Fruit fly (Drosophila melanogaster) S2 (cell line): ENCODE results near the gene CG33500.

Source experiments
- CG8478 ChIP-seq: fragments of >200 bp; optimal IDR thresholded peaks from 2 replicates; lab custom pipeline; 2018
- CTCF ChIP-seq, 2 experiments: fragments of >200 bp; optimal IDR thresholded peaks; 2 replicates each; lab custom pipeline; 2018

CG33500 gene

dm6 chr3L:11508337-11508736 lies at the start of gene CG33500:
Gene CG33500, plus strand, starts transcription at chr3L:11508637.
- no peak for TF ChIP-seq CTCF (optimal IDR thresholded peaks at IDR 0.05; lab: Kevin White, UChicago)
- TF ChIP-seq CG8478 (lab: Kevin White, UChicago): no peak

dm6 chr3L:11465371-11465914 lies 43.0 kb upstream of the CG33500 start, which contains the start of gene Fum3:
Gene Fum3, minus strand, starts transcription at chr3L:11465864.
- TF ChIP-seq CTCF (optimal IDR thresholded peaks at IDR 0.05; lab: Kevin White, UChicago): no peak
- TF ChIP-seq CG8478 (lab: Kevin White, UChicago): no peak

DNA sequence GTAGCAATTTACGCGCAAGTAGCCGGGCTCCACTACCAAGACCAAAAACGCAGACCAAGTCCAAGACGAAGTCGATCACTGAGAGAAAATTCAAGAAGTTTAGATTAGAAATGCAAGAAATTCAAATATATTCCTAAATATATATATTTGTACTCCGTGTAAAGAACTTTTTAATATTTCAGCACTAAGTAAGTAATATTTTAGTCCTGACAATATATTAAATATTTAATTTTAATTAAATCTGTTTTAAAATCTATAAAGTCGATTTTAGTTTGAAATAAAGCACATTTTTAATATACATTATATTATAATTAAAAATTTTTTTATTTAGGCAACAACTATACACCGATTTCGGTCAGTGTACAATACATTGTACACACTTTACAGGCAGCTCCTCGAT lies 41.5 kb upstream of the CG33500 start:
- no peak for TF ChIP-seq CG8478 (lab: Kevin White, UChicago)
- no peak for TF ChIP-seq CTCF (optimal IDR thresholded peaks at IDR 0.05; lab: Kevin White, UChicago)

DNA sequence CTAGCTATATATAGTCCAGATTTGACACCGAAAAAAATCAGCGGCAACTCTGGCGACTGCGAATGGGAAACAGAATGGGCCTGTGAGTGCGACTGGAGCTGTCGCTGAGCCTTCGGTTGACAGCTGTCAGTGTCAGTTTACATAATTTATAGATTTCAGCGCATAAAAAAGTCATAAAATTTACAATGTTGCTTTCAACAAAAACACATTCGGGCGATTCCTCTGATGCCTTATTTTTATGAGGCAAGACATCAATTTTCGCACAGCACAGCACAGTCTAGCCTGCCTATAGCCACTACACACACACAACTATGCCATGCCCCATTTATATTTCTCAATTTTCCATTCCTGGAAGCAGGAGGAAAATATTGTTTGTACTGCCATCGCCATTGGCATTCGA lies 36.0 kb upstream of the CG33500 start:
- TF ChIP-seq CTCF (optimal IDR thresholded peaks at IDR 0.05; lab: Kevin White, UChicago) (no peak), CG8478 (lab: Kevin White, UChicago) (no peak)

DNA sequence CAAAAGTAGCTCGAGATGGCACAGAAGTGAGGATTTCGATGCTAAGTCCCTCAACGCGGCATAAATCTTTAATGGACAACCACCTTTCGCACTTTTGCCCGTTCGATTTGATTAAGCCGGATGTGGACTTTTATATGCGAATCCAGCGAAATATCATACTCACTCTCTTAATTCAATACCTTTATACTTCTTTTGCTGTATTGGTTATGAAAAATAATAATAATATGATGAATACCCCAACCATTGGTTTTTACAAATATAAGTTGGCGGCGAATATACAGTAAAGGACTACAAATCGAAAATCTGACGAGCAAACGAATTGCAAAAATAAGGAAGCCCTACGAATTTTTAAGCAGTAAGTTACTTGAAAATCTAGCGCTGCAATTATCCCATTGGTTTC lies 35.4 kb upstream of the CG33500 start, which contains the start of gene Vha16-3:
Gene Vha16-3, plus strand, starts transcription at position 301 of the 400 bp plus-strand sequence.
- TF ChIP-seq CTCF (optimal IDR thresholded peaks at IDR 0.05; lab: Kevin White, UChicago) (no peak), CG8478 (lab: Kevin White, UChicago) (no peak)

DNA sequence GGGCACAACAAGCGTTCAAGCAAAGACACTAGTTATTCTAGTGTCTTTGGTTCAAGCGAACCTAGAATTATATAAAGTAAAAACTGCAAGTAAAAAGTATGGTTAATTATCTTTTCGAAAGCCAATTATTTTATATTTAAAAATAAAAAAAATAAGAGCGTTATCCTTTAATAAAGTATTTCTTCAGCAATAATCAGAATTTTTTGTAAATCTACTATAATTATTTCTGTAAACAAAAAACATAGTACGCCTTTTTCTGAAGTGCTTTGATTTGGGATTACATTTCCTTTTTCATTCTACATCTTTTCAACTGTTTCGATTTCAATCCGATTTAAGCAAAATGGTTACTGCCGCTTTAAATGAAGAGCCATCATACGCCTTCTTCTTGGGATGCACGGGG lies 33.8 kb upstream of the CG33500 start, which contains the start of gene Vha16-2:
Gene Vha16-2, plus strand, starts transcription at position 301 of the 400 bp plus-strand sequence.
- TF ChIP-seq CTCF (optimal IDR thresholded peaks at IDR 0.05; lab: Kevin White, UChicago) (no peak), CG8478 (lab: Kevin White, UChicago) (no peak)

DNA sequence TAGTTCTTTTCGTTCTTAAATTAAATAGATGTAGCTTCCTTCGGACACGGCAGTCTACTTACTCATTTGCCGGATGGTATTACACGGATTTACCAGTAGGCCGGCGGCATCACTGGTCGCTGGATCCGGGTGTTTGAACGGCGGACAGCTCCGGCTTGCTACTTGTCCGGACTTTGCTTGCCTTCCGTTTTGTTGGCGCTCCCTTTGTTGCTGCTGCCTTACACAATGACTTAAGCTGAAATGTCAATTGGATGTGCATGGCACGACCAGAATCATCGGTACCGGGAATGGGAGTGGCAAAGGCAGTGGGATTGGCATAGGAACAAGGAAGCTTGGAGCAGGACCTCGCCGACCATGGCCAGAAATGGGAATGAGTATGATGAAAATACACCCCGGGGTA lies 28.1 kb upstream of the CG33500 start:
- TF ChIP-seq CTCF (optimal IDR thresholded peaks at IDR 0.05; lab: Kevin White, UChicago): no peak
- TF ChIP-seq CG8478 (lab: Kevin White, UChicago): no peak

dm6 chr3L:11483135-11483534 lies 25.3 kb upstream of the CG33500 start:
- TF ChIP-seq CG8478 (lab: Kevin White, UChicago) (no peak), CTCF (optimal IDR thresholded peaks at IDR 0.05; lab: Kevin White, UChicago) (no peak)

- no peak for TF ChIP-seq CTCF (optimal IDR thresholded peaks at IDR 0.05; lab: Kevin White, UChicago)
- no peak for TF ChIP-seq CG8478 (lab: Kevin White, UChicago)
Observed at dm6 chr3L:11484483-11484882, 24.0 kb upstream of the CG33500 start.

- TF ChIP-seq CG8478 (lab: Kevin White, UChicago): no peak
Observed at dm6 chr3L:11485956-11486609, 22.4 kb upstream of the CG33500 start.

dm6 chr3L:11487327-11487973 lies 21.0 kb upstream of the CG33500 start, which contains the start of gene chrb:
Gene chrb, plus strand, starts transcription at chr3L:11487550.
- no peak for TF ChIP-seq CTCF (optimal IDR thresholded peaks at IDR 0.05; lab: Kevin White, UChicago)
- no peak for TF ChIP-seq CG8478 (lab: Kevin White, UChicago)

DNA sequence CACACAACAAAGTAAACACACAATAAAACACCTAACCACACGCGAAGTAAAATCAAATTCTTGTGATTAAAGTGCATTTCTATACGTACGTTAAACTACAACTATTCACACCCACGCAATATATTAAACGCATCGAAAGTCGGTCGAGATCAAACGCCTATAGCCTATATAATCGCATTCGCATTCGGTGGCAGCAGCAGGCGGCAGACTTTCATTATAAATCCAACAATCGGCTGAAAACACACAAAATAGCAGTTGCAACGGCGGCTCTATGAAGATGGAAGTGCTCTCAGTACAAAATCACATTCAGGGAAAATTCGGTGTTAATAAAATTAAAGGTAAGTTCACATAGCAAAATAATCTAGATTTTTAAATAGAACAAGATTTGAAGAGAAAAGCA lies 20.2 kb upstream of the CG33500 start:
- TF ChIP-seq CG8478 (lab: Kevin White, UChicago) (no peak), CTCF (optimal IDR thresholded peaks at IDR 0.05; lab: Kevin White, UChicago) (no peak)

DNA sequence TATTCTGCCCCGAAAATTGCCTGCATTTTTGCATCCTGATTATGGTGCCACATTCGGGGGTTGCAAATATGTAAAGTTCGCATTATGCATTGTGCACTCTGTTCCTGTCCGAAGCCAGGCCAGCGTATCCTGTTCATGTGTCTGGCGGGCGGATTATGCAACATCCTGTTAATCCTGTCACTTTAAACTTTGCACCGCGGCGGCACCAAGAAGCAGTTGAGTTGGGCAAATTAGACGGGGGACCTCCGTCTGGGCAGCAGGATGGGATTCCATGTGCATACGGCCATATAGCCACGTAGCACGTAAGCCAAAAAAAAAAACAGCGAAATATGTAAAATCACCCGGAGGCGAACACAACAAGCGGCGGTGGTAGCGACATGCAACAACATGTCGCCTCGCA lies 18.9 kb upstream of the CG33500 start:
- TF ChIP-seq CG8478 (lab: Kevin White, UChicago) (no peak), CTCF (optimal IDR thresholded peaks at IDR 0.05; lab: Kevin White, UChicago) (no peak)

dm6 chr3L:11490539-11490938 lies 17.9 kb upstream of the CG33500 start:
- no peak for TF ChIP-seq CTCF (optimal IDR thresholded peaks at IDR 0.05; lab: Kevin White, UChicago)
- no peak for TF ChIP-seq CG8478 (lab: Kevin White, UChicago)

DNA sequence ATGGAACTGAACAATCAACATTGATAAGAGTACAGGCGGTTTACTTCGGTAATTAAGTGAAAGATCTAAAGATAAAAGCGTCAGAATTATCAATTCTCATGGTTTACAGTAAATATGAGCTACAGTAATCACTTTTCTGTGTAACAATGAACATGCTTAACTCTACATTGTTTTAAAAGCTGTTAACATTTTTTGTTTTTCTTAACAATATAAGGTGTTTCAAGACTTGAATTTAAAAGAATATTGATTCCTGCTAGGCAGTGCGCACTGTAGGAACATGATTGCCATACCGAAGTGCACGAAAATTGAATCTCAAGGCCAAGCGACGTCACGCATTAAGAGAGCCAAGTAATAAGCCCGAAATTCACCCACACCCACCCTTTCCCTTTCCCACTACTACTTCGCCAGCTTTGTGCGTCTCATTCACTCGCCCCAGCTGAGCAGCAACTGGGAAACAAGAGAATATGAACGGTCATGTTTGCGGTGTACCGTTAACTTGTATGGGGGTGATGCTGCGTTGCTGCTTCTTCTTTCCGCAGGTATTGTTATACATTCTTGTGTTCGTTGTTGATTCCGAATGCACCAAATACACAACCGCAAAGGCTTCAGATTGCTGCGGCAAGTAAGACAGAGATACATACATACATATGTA lies 17.1 kb upstream of the CG33500 start:
- TF ChIP-seq CG8478 (lab: Kevin White, UChicago): no peak
- no peak for TF ChIP-seq CTCF (optimal IDR thresholded peaks at IDR 0.05; lab: Kevin White, UChicago)
